Fruit fly (Drosophila melanogaster): ENCODE measurements around the gene CG31522.

- TF ChIP-seq CG9948 (tag; optimal IDR thresholded peaks at IDR 0.05) (peak; percentile 70), CG13204 (GFP tag; optimal IDR thresholded peaks at IDR 0.05) (peak; percentile 94), CG10348 (GFP tag; IDR thresholded peaks at IDR 0.05) (no peak), Pif1A (GFP tag; optimal IDR thresholded peaks at IDR 0.05) (peak; percentile 92), CG12605 (GFP tag; IDR thresholded peaks at IDR 0.05) (peak; percentile 82), CG15710 (tag; optimal IDR thresholded peaks at IDR 0.05) (peak; percentile 73)
Observed at dm6 chr3R:4478220-4479037, 15.7 kb upstream of the CG31522 start.
